Worm (Caenorhabditis elegans): Measurements from ENCODE around the gene dgtr-1.

ce11 chrV:6533030-6533429, 36.1 kb downstream of the dgtr-1 start, which contains the start of gene hpo-26:
- TF ChIP-seq dao-5 (tag; optimal IDR thresholded peaks at IDR 0.05) (no peak), him-1 (tag; optimal IDR thresholded peaks at IDR 0.05) (no peak), W03F9.2 (tag; optimal IDR thresholded peaks at IDR 0.05) (no peak)
